Worm (Caenorhabditis elegans): Measurements from ENCODE around the gene cnc-7.

Gene cnc-7

DNA sequence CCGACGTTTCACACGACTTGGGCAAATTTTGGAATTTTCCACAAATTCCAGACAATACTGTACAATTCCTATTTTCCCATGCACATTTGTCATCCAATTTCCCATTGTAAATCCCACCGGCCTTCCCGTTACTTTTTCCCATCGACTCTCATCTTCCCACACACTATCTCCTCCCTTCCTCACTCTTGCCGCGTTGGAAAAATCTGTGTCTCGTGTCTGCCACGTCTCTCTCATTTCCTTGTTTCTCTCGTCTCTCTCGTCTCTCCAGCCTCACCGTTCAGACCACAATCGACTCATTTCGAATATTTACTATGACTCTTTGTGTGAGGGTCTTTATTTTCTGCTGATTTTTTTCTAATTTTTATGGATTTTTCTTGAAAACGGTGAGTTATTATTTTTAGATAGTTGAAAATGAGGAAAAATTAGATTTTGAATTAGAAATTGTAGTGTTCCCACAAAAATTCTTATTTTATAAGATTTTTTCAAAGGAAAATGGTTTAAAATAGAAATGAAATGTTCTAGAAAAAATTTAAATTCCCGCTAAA is 10.7 kb upstream of the cnc-7 start, which contains the start of gene K02E2.11 (continued):
- TF ChIP-seq ceh-30 (tag; optimal IDR thresholded peaks at IDR 0.05) (no peak), syd-9 (tag; optimal IDR thresholded peaks at IDR 0.05) (no peak), nfya-1 (tag; optimal IDR thresholded peaks at IDR 0.05) (peak; percentile 64), ahr-1 (tag; optimal IDR thresholded peaks at IDR 0.05) (no peak), ceh-9 (tag; optimal IDR thresholded peaks at IDR 0.05) (no peak), hlh-13 (GFP tag; optimal IDR thresholded peaks at IDR 0.05) (no peak), npax-4 (tag; optimal IDR thresholded peaks at IDR 0.05) (no peak), pha-2 (tag; optimal IDR thresholded peaks at IDR 0.05) (no peak), ceh-18 (tag; optimal IDR thresholded peaks at IDR 0.05) (peak; percentile 29), ceh-22 (tag; optimal IDR thresholded peaks at IDR 0.05) (no peak), pha-4 (tag; optimal IDR thresholded peaks at IDR 0.05) (no peak), pag-3 (tag; optimal IDR thresholded peaks at IDR 0.05; ENCODE audit: borderline replicate concordance) (no peak), nhr-11 (tag; optimal IDR thresholded peaks at IDR 0.05) (no peak), mec-3 (tag; optimal IDR thresholded peaks at IDR 0.05; ENCODE audit: borderline replicate concordance) (no peak), odd-2 (tag; optimal IDR thresholded peaks at IDR 0.05) (no peak), unc-86 (tag; optimal IDR thresholded peaks at IDR 0.05) (no peak), rnt-1 (tag; optimal IDR thresholded peaks at IDR 0.05) (no peak), lin-11 (tag; optimal IDR thresholded peaks at IDR 0.05) (no peak), pros-1 (tag; optimal IDR thresholded peaks at IDR 0.05) (no peak), tbx-7 (tag; optimal IDR thresholded peaks at IDR 0.05) (no peak), K02D7.2 (tag; optimal IDR thresholded peaks at IDR 0.05) (no peak), hlh-6 (tag; optimal IDR thresholded peaks at IDR 0.05) (no peak), C38D4.7 (GFP tag; optimal IDR thresholded peaks at IDR 0.05) (no peak), elt-2 (tag; optimal IDR thresholded peaks at IDR 0.05) (no peak), ztf-16 (tag; optimal IDR thresholded peaks at IDR 0.05) (no peak), fax-1 (tag; optimal IDR thresholded peaks at IDR 0.05) (no peak), zip-5 (tag; optimal IDR thresholded peaks at IDR 0.05) (no peak), ceh-19 (GFP tag; optimal IDR thresholded peaks at IDR 0.05) (no peak), madf-2 (tag; optimal IDR thresholded peaks at IDR 0.05) (no peak), hlh-8 (tag; optimal IDR thresholded peaks at IDR 0.05) (peak; percentile 16), ceh-45 (GFP tag; IDR thresholded peaks at IDR 0.05) (no peak), tbx-2 (tag; optimal IDR thresholded peaks at IDR 0.05) (peak; percentile 1), ceh-24 (tag; optimal IDR thresholded peaks at IDR 0.05) (no peak), ceh-34 (tag; optimal IDR thresholded peaks at IDR 0.05) (no peak), T23F11.4 (GFP tag; optimal IDR thresholded peaks at IDR 0.05) (no peak)

DNA sequence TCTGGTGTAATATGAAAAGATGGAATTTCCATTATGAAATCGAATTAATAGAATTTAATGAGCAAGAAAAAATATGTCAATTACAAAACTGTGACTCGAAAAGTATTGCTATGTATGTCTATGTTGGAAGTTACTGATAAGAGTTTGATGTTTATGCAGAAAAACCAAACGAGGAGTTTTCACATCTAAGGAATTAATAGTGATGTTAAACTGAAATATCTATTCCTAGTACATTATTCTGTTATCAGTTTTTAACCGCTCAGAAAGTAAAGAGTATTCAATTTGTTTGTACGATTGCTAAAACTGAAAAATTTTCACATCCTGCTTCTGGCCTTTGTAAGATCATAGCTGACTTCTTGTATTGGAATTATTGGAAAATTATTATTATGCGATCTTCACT is 6.9 kb upstream of the cnc-7 start, which contains the start of gene K02E2.7:
Gene K02E2.7, minus strand, starts transcription at position 101 of the 400 bp plus-strand sequence.
- no peak for TF ChIP-seq sdc-2 (tag; optimal IDR thresholded peaks at IDR 0.05)
- TF ChIP-seq ceh-34 (tag; optimal IDR thresholded peaks at IDR 0.05), result no peak
- no peak for TF ChIP-seq elt-4 (tag; optimal IDR thresholded peaks at IDR 0.05)
- no peak for TF ChIP-seq ceh-2 (tag; optimal IDR thresholded peaks at IDR 0.05)
- no peak for TF ChIP-seq eyg-1 (tag; optimal IDR thresholded peaks at IDR 0.05)
- no peak for TF ChIP-seq K02D7.2 (tag; optimal IDR thresholded peaks at IDR 0.05)
- no peak for TF ChIP-seq pros-1 (tag; optimal IDR thresholded peaks at IDR 0.05)
- no peak for TF ChIP-seq pha-4 (tag; optimal IDR thresholded peaks at IDR 0.05)
- no peak for TF ChIP-seq ceh-9 (tag; optimal IDR thresholded peaks at IDR 0.05)
- TF ChIP-seq hlh-6 (tag; optimal IDR thresholded peaks at IDR 0.05), result no peak
- TF ChIP-seq ceh-45 (GFP tag; IDR thresholded peaks at IDR 0.05), result no peak
- no peak for TF ChIP-seq rnt-1 (tag; optimal IDR thresholded peaks at IDR 0.05)
- TF ChIP-seq gmeb-2 (tag; optimal IDR thresholded peaks at IDR 0.05), result no peak

DNA sequence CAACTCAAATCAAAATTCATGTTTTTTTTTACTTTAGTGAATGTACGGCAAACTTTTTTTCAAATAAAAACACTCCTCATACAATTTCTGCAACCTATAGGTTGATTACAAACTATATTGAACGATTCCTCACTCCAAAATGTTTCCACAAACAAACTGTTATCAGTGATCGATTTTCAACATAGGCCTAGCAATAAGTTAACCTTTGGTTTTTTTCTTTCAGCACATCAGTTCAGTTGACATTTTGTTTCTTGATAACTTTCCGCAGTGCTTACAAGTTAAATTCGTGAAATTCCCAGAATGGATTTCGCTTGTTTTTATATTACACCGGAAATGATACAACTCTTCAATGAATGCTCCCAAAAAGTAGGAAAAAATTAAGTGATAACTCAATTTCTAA is 6.5 kb upstream of the cnc-7 start, which contains the start of gene F53H2.1:
Gene F53H2.1, plus strand, starts transcription at position 301 of the 400 bp plus-strand sequence.
- TF ChIP-seq unc-42 (tag; optimal IDR thresholded peaks at IDR 0.05) (no peak), ceh-9 (tag; optimal IDR thresholded peaks at IDR 0.05) (no peak), C38D4.7 (GFP tag; optimal IDR thresholded peaks at IDR 0.05) (no peak), K09A11.1 (tag; optimal IDR thresholded peaks at IDR 0.05; ENCODE audit: insufficient read depth) (no peak)

Data from whole organism, late embryonic.